Fruit fly (Drosophila melanogaster): ENCODE data around the gene CG12321.

CG12321 gene

dm6 chr3R:18215300-18215699 lies 26.8 kb upstream of the CG12321 start:
- no peak for TF ChIP-seq CG11762 (GFP tag; optimal IDR thresholded peaks at IDR 0.05; ENCODE audit: insufficient read depth)
- TF ChIP-seq Hr38 (GFP tag; optimal IDR thresholded peaks at IDR 0.05): no peak
- no peak for TF ChIP-seq Eip78C (GFP tag)
- TF ChIP-seq CG11902 (GFP tag; optimal IDR thresholded peaks at IDR 0.05): no peak
- TF ChIP-seq CG31627 (GFP tag; optimal IDR thresholded peaks at IDR 0.05): peak; percentile 58
- TF ChIP-seq acj6 (GFP tag; optimal IDR thresholded peaks at IDR 0.05): peak; percentile 44
- TF ChIP-seq CG1621 (tag; optimal IDR thresholded peaks at IDR 0.05): no peak
- no peak for TF ChIP-seq Ets96B (tag; optimal IDR thresholded peaks at IDR 0.05)
- peak; percentile 63 for TF ChIP-seq lz (GFP tag; optimal IDR thresholded peaks at IDR 0.05)
- no peak for TF ChIP-seq fd85E (GFP tag; optimal IDR thresholded peaks at IDR 0.05)
- TF ChIP-seq Sox14 (GFP tag; optimal IDR thresholded peaks at IDR 0.05): peak; percentile 32
- TF ChIP-seq CG34406 (GFP tag; optimal IDR thresholded peaks at IDR 0.05): no peak
- TF ChIP-seq cyc (GFP tag; optimal IDR thresholded peaks at IDR 0.05): peak; percentile 50
- TF ChIP-seq ss (GFP tag; optimal IDR thresholded peaks at IDR 0.05): no peak
- peak; percentile 47 for TF ChIP-seq Smox (GFP tag; optimal IDR thresholded peaks at IDR 0.05)
- peak; percentile 28 for TF ChIP-seq Sox102F (GFP tag; optimal IDR thresholded peaks at IDR 0.05)
- TF ChIP-seq Hr4 (GFP tag; optimal IDR thresholded peaks at IDR 0.05): peak; percentile 55
- TF ChIP-seq Gug (GFP tag; IDR thresholded peaks at IDR 0.05): no peak
- TF ChIP-seq fkh (GFP tag; optimal IDR thresholded peaks at IDR 0.05): no peak
- TF ChIP-seq CG10631 (GFP tag; optimal IDR thresholded peaks at IDR 0.05): peak; percentile 8
- no peak for TF ChIP-seq CG6276 (GFP tag; optimal IDR thresholded peaks at IDR 0.05)
- no peak for TF ChIP-seq Blimp-1 (GFP tag; optimal IDR thresholded peaks at IDR 0.05)
- peak; percentile 43 for TF ChIP-seq topi (GFP tag; optimal IDR thresholded peaks at IDR 0.05)
- TF ChIP-seq CG9139 (GFP tag; optimal IDR thresholded peaks at IDR 0.05): no peak
- TF ChIP-seq CG11294 (GFP tag; IDR thresholded peaks at IDR 0.05): no peak
- TF ChIP-seq dac (GFP tag; optimal IDR thresholded peaks at IDR 0.05): no peak
- TF ChIP-seq Eip75B (GFP tag; optimal IDR thresholded peaks at IDR 0.05): no peak
- TF ChIP-seq CG4318 (GFP tag; optimal IDR thresholded peaks at IDR 0.05): no peak
- TF ChIP-seq salr (GFP tag; optimal IDR thresholded peaks at IDR 0.05): peak in 1 of 2 experiments; percentile 5
- peak; percentile 63 for TF ChIP-seq pdm3 (GFP tag; optimal IDR thresholded peaks at IDR 0.05)
- TF ChIP-seq CG6854 (GFP tag; optimal IDR thresholded peaks at IDR 0.05): no peak
- no peak for TF ChIP-seq CG15336 (GFP tag; IDR thresholded peaks at IDR 0.05)
- no peak for TF ChIP-seq dsx (GFP tag; optimal IDR thresholded peaks at IDR 0.05; ENCODE audit: poor library complexity, severe bottlenecking)
- TF ChIP-seq Ets21C (GFP tag; optimal IDR thresholded peaks at IDR 0.05): peak; percentile 43
- TF ChIP-seq eg (GFP tag; IDR thresholded peaks at IDR 0.05): no peak
- 0 out of 3 replicates have a peak, but pooled peaks have one; percentile 17 for TF ChIP-seq CG8119 (GFP tag; IDR thresholded peaks at IDR 0.05)
- peak; percentile 40 for TF ChIP-seq CG32006 (GFP tag; optimal IDR thresholded peaks at IDR 0.05)
- TF ChIP-seq vri (GFP tag; optimal IDR thresholded peaks at IDR 0.05): no peak
- no peak for TF ChIP-seq CG6808 (GFP tag; optimal IDR thresholded peaks at IDR 0.05)
- peak; percentile 61 for TF ChIP-seq esn (GFP tag; optimal IDR thresholded peaks at IDR 0.05)
- peak; percentile 58 for TF ChIP-seq Met (GFP tag; optimal IDR thresholded peaks at IDR 0.05)
- no peak for TF ChIP-seq CG16779 (tag; optimal IDR thresholded peaks at IDR 0.05)
- no peak for TF ChIP-seq CG7368 (GFP tag; optimal IDR thresholded peaks at IDR 0.05)
- TF ChIP-seq fd59A (GFP tag; optimal IDR thresholded peaks at IDR 0.05): no peak
- TF ChIP-seq Hr39 (GFP tag; optimal IDR thresholded peaks at IDR 0.05): peak; percentile 67
- peak; percentile 8 for TF ChIP-seq net (GFP tag; optimal IDR thresholded peaks at IDR 0.05)
- peak; percentile 28 for TF ChIP-seq Lpt (GFP tag; optimal IDR thresholded peaks at IDR 0.05)
- peak; percentile 81 for TF ChIP-seq svp (GFP tag)
- TF ChIP-seq OdsH (GFP tag; optimal IDR thresholded peaks at IDR 0.05): peak; percentile 57
- TF ChIP-seq Eip93F (GFP tag; optimal IDR thresholded peaks at IDR 0.05): no peak
- no peak for TF ChIP-seq CG10669 (GFP tag; optimal IDR thresholded peaks at IDR 0.05)
- no peak for TF ChIP-seq CG3032 (tag; optimal IDR thresholded peaks at IDR 0.05)
- TF ChIP-seq achi (GFP tag; optimal IDR thresholded peaks at IDR 0.05): peak; percentile 28
